Worm (Caenorhabditis elegans) whole organism, L3 larva: Measurements from ENCODE around the gene crn-3.

Experiments used
- R02D3.7 ChIP-seq: fragments of 150-350 bp; optimal IDR thresholded peaks from 2 replicates; lab custom pipeline; 2014; ENCODE audit warnings: missing biosample characterization, missing genetic modification characterization
- ama-1 ChIP-seq: fragments of 150-350 bp; optimal IDR thresholded peaks from 2 replicates; lab custom pipeline; 2018
- fkh-10 ChIP-seq: sonication (generic microtip); optimal IDR thresholded peaks from 2 replicates; lab custom pipeline; 2017; ENCODE audit warnings: missing biosample characterization, missing genetic modification reagents, missing genetic modification characterization
- fkh-2 ChIP-seq: fragments of 150-350 bp; optimal IDR thresholded peaks from 2 replicates; lab custom pipeline; 2014; ENCODE audit warnings: missing biosample characterization, missing genetic modification reagents, missing genetic modification characterization
- nhr-11 ChIP-seq: fragments of 150-350 bp; optimal IDR thresholded peaks from 2 replicates; lab custom pipeline; 2014; ENCODE audit warnings: missing biosample characterization, missing genetic modification characterization
- nhr-237 ChIP-seq: fragments of 150-350 bp; optimal IDR thresholded peaks from 2 replicates; lab custom pipeline; 2014; ENCODE audit warnings: missing biosample characterization, missing genetic modification characterization
- nhr-28 ChIP-seq: fragments of 150-350 bp; optimal IDR thresholded peaks from 2 replicates; lab custom pipeline; 2014; ENCODE audit warnings: missing biosample characterization, missing genetic modification characterization
- nhr-76 ChIP-seq: fragments of 150-350 bp; sonication (generic microtip); optimal IDR thresholded peaks from 5 replicates; lab custom pipeline; 2014; ENCODE audit warnings: missing biosample characterization, missing genetic modification characterization
- unc-62 ChIP-seq: fragments of 150-350 bp; sonication (generic microtip); optimal IDR thresholded peaks from 4 replicates; lab custom pipeline; 2014; ENCODE audit warnings: missing biosample characterization, missing genetic modification reagents, missing genetic modification characterization
- zag-1 ChIP-seq: fragments of 150-350 bp; optimal IDR thresholded peaks from 2 replicates; lab custom pipeline; 2014; ENCODE audit warnings: missing biosample characterization, missing genetic modification characterization
- ztf-4 ChIP-seq: fragments of 150-350 bp; optimal IDR thresholded peaks from 2 replicates; lab custom pipeline; 2014; ENCODE audit warnings: missing biosample characterization, missing genetic modification characterization

DNA sequence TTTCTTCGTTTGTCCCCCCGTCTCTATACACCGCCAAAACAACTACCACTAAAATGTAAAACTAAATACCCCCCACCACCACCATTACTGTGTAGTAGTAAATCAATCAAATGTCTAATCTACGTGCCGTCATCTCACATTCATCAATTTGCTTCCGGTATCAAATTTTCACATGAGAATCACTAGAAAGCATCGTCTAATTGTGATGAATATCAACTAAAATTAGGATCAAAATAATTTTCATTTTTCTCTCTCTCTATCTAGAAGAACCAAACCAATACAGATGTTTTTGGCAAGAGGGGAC is 41.1 kb upstream of the crn-3 start:
- TF ChIP-seq nhr-11 (tag; lab: Kevin White, UChicago) (peak; percentile 3), fkh-2 (tag; lab: Kevin White, UChicago) (no peak), nhr-237 (tag; lab: Kevin White, UChicago) (no peak), ama-1 (no peak), zag-1 (no peak), nhr-76 (tag; lab: Kevin White, UChicago) (no peak), unc-62 (GFP tag; lab: Kevin White, UChicago) (no peak), nhr-28 (tag; lab: Kevin White, UChicago) (no peak), ztf-4 (peak; percentile 36), fkh-10 (GFP tag; lab: Kevin White, UChicago) (no peak), R02D3.7 (tag; lab: Kevin White, UChicago) (no peak)
